Worm (Caenorhabditis elegans) whole organism, young adult: ENCODE results near the gene F46F5.1.

Experiments used
- F49E8.2 ChIP-seq: sonication (generic microtip); optimal IDR thresholded peaks from 3 replicates; lab custom pipeline; 2017; ENCODE audit warnings: missing genetic modification characterization, mild to moderate bottlenecking, missing compliant biosample characterization, antibody characterized with exemption, moderate library complexity; ENCODE audit not compliant: insufficient read depth
- Y53F4B.3 ChIP-seq: fragments of 200-800 bp; sonication (Bioruptor generic); IDR thresholded peaks from 2 replicates; pipeline ENCODE4 v1.3.6; 2022; ENCODE audit warnings: missing genetic modification reagents, missing genetic modification characterization, missing compliant biosample characterization
- Y53G8AR.9 ChIP-seq: fragments of 200-800 bp; sonication (Bioruptor generic); conservative IDR thresholded peaks from 2 replicates; pipeline ENCODE4 v1.3.6; 2022; ENCODE audit warnings: missing genetic modification reagents, missing genetic modification characterization, missing compliant biosample characterization
- ceh-79 ChIP-seq: sonication (generic microtip); optimal IDR thresholded peaks from 2 replicates; lab custom pipeline; 2017; ENCODE audit warnings: mild to moderate bottlenecking, missing genetic modification characterization, missing compliant biosample characterization
- fkh-3 ChIP-seq: sonication (generic microtip); optimal IDR thresholded peaks from 2 replicates; lab custom pipeline; 2016; ENCODE audit warnings: mild to moderate bottlenecking, missing genetic modification characterization, missing compliant biosample characterization
- let-526 ChIP-seq: fragments of 200-800 bp; sonication (Bioruptor generic); IDR thresholded peaks from 2 replicates; pipeline ENCODE4 v1.3.6; 2022; ENCODE audit warnings: missing genetic modification reagents, missing genetic modification characterization, missing compliant biosample characterization
- lin-40 ChIP-seq: sonication (generic microtip); optimal IDR thresholded peaks from 2 replicates; lab custom pipeline; 2016; ENCODE audit warnings: missing genetic modification characterization, mild to moderate bottlenecking, missing compliant biosample characterization, missing genotype, missing genetic modification reagents
- mxl-1 ChIP-seq: sonication (generic microtip); optimal IDR thresholded peaks from 2 replicates; lab custom pipeline; 2016; ENCODE audit warnings: missing genetic modification characterization, missing compliant biosample characterization
- nfya-1 ChIP-seq: sonication (generic microtip); optimal IDR thresholded peaks from 2 replicates; lab custom pipeline; 2017; ENCODE audit warnings: antibody characterized with exemption, missing compliant biosample characterization, missing genetic modification characterization, borderline replicate concordance; ENCODE audit not compliant: insufficient read depth
- nfyb-1 ChIP-seq: fragments of 200-800 bp; sonication (Bioruptor generic); IDR thresholded peaks from 2 replicates; pipeline ENCODE4 v1.3.6; 2022; ENCODE audit warnings: missing genetic modification reagents, missing genetic modification characterization, missing compliant biosample characterization
- repo-1 ChIP-seq: sonication (generic microtip); optimal IDR thresholded peaks from 2 replicates; lab custom pipeline; 2017; ENCODE audit warnings: mild to moderate bottlenecking, missing genetic modification characterization, missing compliant biosample characterization
- unc-130 ChIP-seq: sonication (generic microtip); optimal IDR thresholded peaks from 2 replicates; lab custom pipeline; 2016; ENCODE audit warnings: missing genetic modification reagents, missing genetic modification characterization, missing compliant biosample characterization
- unc-62 ChIP-seq: fragments of 150-350 bp; optimal IDR thresholded peaks from 2 replicates; lab custom pipeline; 2014; ENCODE audit warnings: missing biosample characterization, missing genetic modification reagents, missing genetic modification characterization
- ztf-3 ChIP-seq: fragments of 200-800 bp; sonication (Bioruptor generic); optimal IDR thresholded peaks from 2 replicates; lab custom pipeline; 2018; ENCODE audit warnings: mild to moderate bottlenecking, missing genetic modification characterization, missing compliant biosample characterization

DNA sequence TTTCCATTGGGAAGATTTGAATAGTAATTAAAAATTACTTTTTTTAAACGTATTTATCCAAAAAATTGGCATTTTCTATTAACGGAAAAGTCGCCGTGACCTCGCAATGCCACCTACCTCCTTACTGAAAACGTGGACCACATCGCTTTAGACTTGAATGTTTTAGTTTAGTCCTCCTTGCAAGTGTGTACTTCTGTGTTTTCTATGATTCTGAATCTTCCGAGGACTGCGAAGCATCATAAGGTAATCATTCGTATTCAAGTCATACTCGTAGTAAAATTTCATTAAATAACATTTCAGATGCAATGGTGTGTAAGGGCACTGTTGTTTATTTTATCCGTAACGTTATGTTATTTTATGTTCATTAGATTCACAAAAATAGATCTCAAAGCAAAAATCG lies 16.7 kb upstream of the F46F5.1 start, which contains the start of gene F46F5.11:
- TF ChIP-seq ceh-79 (tag; lab: Kevin White, UChicago), result no peak
- TF ChIP-seq nfya-1 (tag; lab: Kevin White, UChicago), result no peak
- TF ChIP-seq mxl-1 (tag; lab: Kevin White, UChicago), result no peak
- no peak for TF ChIP-seq let-526 (GFP tag; lab: Robert Waterston, UW)
- no peak for TF ChIP-seq lin-40
- no peak for TF ChIP-seq fkh-3 (tag; lab: Kevin White, UChicago)
- TF ChIP-seq nfyb-1 (GFP tag; lab: Robert Waterston, UW), result no peak
- TF ChIP-seq unc-62 (GFP tag; lab: Kevin White, UChicago), result no peak
- no peak for TF ChIP-seq repo-1 (tag; lab: Kevin White, UChicago)
- TF ChIP-seq Y53G8AR.9 (GFP tag; lab: Robert Waterston, UW), result no peak
- TF ChIP-seq F49E8.2 (tag; lab: Kevin White, UChicago), result no peak
- no peak for TF ChIP-seq Y53F4B.3 (GFP tag; lab: Robert Waterston, UW)
- TF ChIP-seq ztf-3 (GFP tag; lab: Kevin White, UChicago), result no peak
- no peak for TF ChIP-seq unc-130 (GFP tag; lab: Kevin White, UChicago)
